Worm (Caenorhabditis elegans) whole organism, young adult: ENCODE measurements around the gene B0252.3.

ENCODE experiments used
- B0019.2 ChIP-seq: fragments of 200-800 bp; sonication (Bioruptor generic); conservative IDR thresholded peaks from 2 replicates; pipeline ENCODE4 v1.3.6; 2022; ENCODE audit warnings: missing genetic modification reagents, missing genetic modification characterization, missing compliant biosample characterization
- B0035.1 ChIP-seq: sonication (generic microtip); optimal IDR thresholded peaks from 2 replicates; lab custom pipeline; 2016; ENCODE audit warnings: missing genetic modification characterization, mild to moderate bottlenecking, missing compliant biosample characterization, missing genotype, missing genetic modification reagents
- B0261.1 ChIP-seq: sonication (generic microtip); optimal IDR thresholded peaks from 2 replicates; lab custom pipeline; 2016; ENCODE audit warnings: mild to moderate bottlenecking, missing genetic modification characterization, moderate library complexity, missing compliant biosample characterization
- F10E7.11 ChIP-seq: sonication (generic microtip); optimal IDR thresholded peaks from 2 replicates; lab custom pipeline; 2017; ENCODE audit warnings: mild to moderate bottlenecking, missing genetic modification characterization, moderate library complexity, missing compliant biosample characterization
- F22D6.2 ChIP-seq: sonication (generic microtip); optimal IDR thresholded peaks from 2 replicates; lab custom pipeline; 2016; ENCODE audit warnings: mild to moderate bottlenecking, missing genetic modification characterization, missing compliant biosample characterization
- T07F8.4 ChIP-seq: sonication (generic microtip); optimal IDR thresholded peaks from 2 replicates; lab custom pipeline; 2016; ENCODE audit warnings: mild to moderate bottlenecking, missing genetic modification characterization, moderate library complexity, missing compliant biosample characterization
- Y53F4B.3 ChIP-seq: fragments of 200-800 bp; sonication (Bioruptor generic); IDR thresholded peaks from 2 replicates; pipeline ENCODE4 v1.3.6; 2022; ENCODE audit warnings: missing genetic modification reagents, missing genetic modification characterization, missing compliant biosample characterization
- Y67H2A.10 ChIP-seq: fragments of 200-800 bp; sonication (Bioruptor generic); conservative IDR thresholded peaks from 2 replicates; pipeline ENCODE4 v1.3.6; 2022; ENCODE audit warnings: missing genetic modification reagents, missing genetic modification characterization, missing compliant biosample characterization
- ZK185.1 ChIP-seq: sonication (generic microtip); optimal IDR thresholded peaks from 2 replicates; lab custom pipeline; 2016; ENCODE audit warnings: mild to moderate bottlenecking, missing genetic modification characterization, missing compliant biosample characterization; ENCODE audit not compliant: poor library complexity, severe bottlenecking
- aptf-2 ChIP-seq: fragments of 200-800 bp; sonication (Bioruptor generic); conservative IDR thresholded peaks from 2 replicates; pipeline ENCODE4 v1.3.6; 2022; ENCODE audit warnings: missing genetic modification reagents, missing genetic modification characterization, missing compliant biosample characterization
- aptf-3 ChIP-seq: fragments of 200-800 bp; sonication (Bioruptor generic); IDR thresholded peaks from 2 replicates; pipeline ENCODE4 v1.3.6; 2022; ENCODE audit warnings: missing genetic modification characterization, missing compliant biosample characterization
- athp-1 ChIP-seq: sonication (generic microtip); optimal IDR thresholded peaks from 2 replicates; lab custom pipeline; 2017; ENCODE audit warnings: mild to moderate bottlenecking, missing genetic modification characterization, missing compliant biosample characterization
- attf-3 ChIP-seq: fragments of 200-800 bp; sonication (Bioruptor generic); conservative IDR thresholded peaks from 2 replicates; pipeline ENCODE4 v1.3.6; 2022; ENCODE audit warnings: missing genetic modification reagents, missing genetic modification characterization, missing compliant biosample characterization
- attf-5 ChIP-seq: fragments of 200-800 bp; sonication (Bioruptor generic); optimal IDR thresholded peaks from 2 replicates; lab custom pipeline; 2018; ENCODE audit warnings: mild to moderate bottlenecking, missing genetic modification characterization, missing compliant biosample characterization
- bed-1 ChIP-seq: fragments of 200-800 bp; sonication (Bioruptor generic); IDR thresholded peaks from 2 replicates; pipeline ENCODE4 v1.3.6; 2022; ENCODE audit warnings: missing genetic modification reagents, missing genetic modification characterization, missing compliant biosample characterization
- ceh-40 ChIP-seq: fragments of 200-800 bp; sonication (Bioruptor generic); IDR thresholded peaks from 2 replicates; pipeline ENCODE4 v1.3.6; 2022; ENCODE audit warnings: missing genetic modification characterization, missing compliant biosample characterization
- ceh-58 ChIP-seq: fragments of 200-800 bp; sonication (Bioruptor generic); IDR thresholded peaks from 2 replicates; pipeline ENCODE4 v1.3.6; 2022; ENCODE audit warnings: missing genetic modification characterization, missing compliant biosample characterization
- ceh-79 ChIP-seq: sonication (generic microtip); optimal IDR thresholded peaks from 2 replicates; lab custom pipeline; 2017; ENCODE audit warnings: mild to moderate bottlenecking, missing genetic modification characterization, missing compliant biosample characterization
- ceh-91 ChIP-seq: fragments of 200-800 bp; sonication (Bioruptor generic); IDR thresholded peaks from 2 replicates; pipeline ENCODE4 v1.3.6; 2022; ENCODE audit warnings: missing genetic modification reagents, missing genetic modification characterization, missing compliant biosample characterization
- die-1 ChIP-seq: sonication (generic microtip); optimal IDR thresholded peaks from 2 replicates; lab custom pipeline; 2016; ENCODE audit warnings: missing genotype, mild to moderate bottlenecking, missing genetic modification characterization, missing compliant biosample characterization
- dox-1 ChIP-seq: fragments of 200-800 bp; sonication (Bioruptor generic); IDR thresholded peaks from 2 replicates; pipeline ENCODE4 v1.3.6; 2022; ENCODE audit warnings: missing genetic modification reagents, missing genetic modification characterization, missing compliant biosample characterization
- dpff-1 ChIP-seq: sonication (generic microtip); optimal IDR thresholded peaks from 2 replicates; lab custom pipeline; 2017; ENCODE audit warnings: mild to moderate bottlenecking, missing genetic modification characterization, missing compliant biosample characterization
- efl-1 ChIP-seq: fragments of 150-350 bp; optimal IDR thresholded peaks from 2 replicates; lab custom pipeline; 2014; ENCODE audit warnings: missing biosample characterization, missing genetic modification reagents, missing genetic modification characterization
- egl-18 ChIP-seq: fragments of 200-800 bp; sonication (Bioruptor generic); IDR thresholded peaks from 2 replicates; pipeline ENCODE4 v1.3.6; 2022; ENCODE audit warnings: missing genetic modification reagents, missing genetic modification characterization, missing compliant biosample characterization
- egl-44 ChIP-seq: fragments of 200-800 bp; sonication (Bioruptor generic); IDR thresholded peaks from 2 replicates; pipeline ENCODE4 v1.3.6; 2022; ENCODE audit warnings: missing genetic modification reagents, missing genetic modification characterization, missing compliant biosample characterization
- ets-4 ChIP-seq: fragments of 200-800 bp; sonication (Bioruptor generic); optimal IDR thresholded peaks from 2 replicates; lab custom pipeline; 2018; ENCODE audit warnings: mild to moderate bottlenecking, missing genetic modification characterization, missing compliant biosample characterization
- fkh-3 ChIP-seq: sonication (generic microtip); optimal IDR thresholded peaks from 2 replicates; lab custom pipeline; 2016; ENCODE audit warnings: mild to moderate bottlenecking, missing genetic modification characterization, missing compliant biosample characterization
- gei-17 ChIP-seq: fragments of 200-800 bp; sonication (Bioruptor generic); optimal IDR thresholded peaks from 2 replicates; lab custom pipeline; 2018; ENCODE audit warnings: mild to moderate bottlenecking, missing genetic modification characterization, missing compliant biosample characterization
- hrde-1 ChIP-seq: sonication (generic microtip); optimal IDR thresholded peaks from 2 replicates; lab custom pipeline; 2016; ENCODE audit warnings: missing genetic modification characterization, mild to moderate bottlenecking, missing compliant biosample characterization, moderate library complexity, missing genotype, missing genetic modification reagents, borderline replicate concordance
- hsf-1 ChIP-seq: fragments of 200-800 bp; sonication (Bioruptor generic); IDR thresholded peaks from 2 replicates; pipeline ENCODE4 v1.3.6; 2022; ENCODE audit warnings: missing genetic modification reagents, missing genetic modification characterization, missing compliant biosample characterization
- lin-35 ChIP-seq, 3 experiments: fragments of 150-350 bp in 2 of 3; sonication (generic microtip) in 1 of 3; optimal IDR thresholded peaks; 2 replicates each; lab custom pipeline; 2014 to 2018; ENCODE audit warnings: missing biosample characterization in 3 of 3, missing genetic modification characterization in 3 of 3, missing genetic modification reagents in 3 of 3
- lsl-1 ChIP-seq: fragments of 200-800 bp; sonication (Bioruptor generic); optimal IDR thresholded peaks from 2 replicates; lab custom pipeline; 2018; ENCODE audit warnings: mild to moderate bottlenecking, missing genetic modification characterization, moderate library complexity, missing compliant biosample characterization
- lsy-27 ChIP-seq: sonication (generic microtip); optimal IDR thresholded peaks from 2 replicates; lab custom pipeline; 2017; ENCODE audit warnings: missing genetic modification characterization, mild to moderate bottlenecking, missing compliant biosample characterization, antibody characterized with exemption, missing genotype, borderline replicate concordance; ENCODE audit not compliant: insufficient read depth
- madf-10 ChIP-seq: sonication (generic microtip); optimal IDR thresholded peaks from 2 replicates; lab custom pipeline; 2016; ENCODE audit warnings: mild to moderate bottlenecking, missing genetic modification characterization, missing compliant biosample characterization
- mel-28 ChIP-seq: sonication (generic microtip); optimal IDR thresholded peaks from 2 replicates; lab custom pipeline; 2016; ENCODE audit warnings: borderline replicate concordance, mild to moderate bottlenecking, missing genetic modification characterization, missing compliant biosample characterization
- mxl-1 ChIP-seq: sonication (generic microtip); optimal IDR thresholded peaks from 2 replicates; lab custom pipeline; 2016; ENCODE audit warnings: missing genetic modification characterization, missing compliant biosample characterization
- nfya-1 ChIP-seq: sonication (generic microtip); optimal IDR thresholded peaks from 2 replicates; lab custom pipeline; 2017; ENCODE audit warnings: antibody characterized with exemption, missing compliant biosample characterization, missing genetic modification characterization, borderline replicate concordance; ENCODE audit not compliant: insufficient read depth
- nfyb-1 ChIP-seq: fragments of 200-800 bp; sonication (Bioruptor generic); IDR thresholded peaks from 2 replicates; pipeline ENCODE4 v1.3.6; 2022; ENCODE audit warnings: missing genetic modification reagents, missing genetic modification characterization, missing compliant biosample characterization
- nhr-120 ChIP-seq: fragments of 200-800 bp; sonication (Bioruptor generic); IDR thresholded peaks from 2 replicates; pipeline ENCODE4 v1.3.6; 2022; ENCODE audit warnings: missing genetic modification characterization, missing compliant biosample characterization
- nhr-27 ChIP-seq: fragments of 200-800 bp; sonication (Bioruptor generic); optimal IDR thresholded peaks from 2 replicates; lab custom pipeline; 2018; ENCODE audit warnings: mild to moderate bottlenecking, missing genetic modification characterization, moderate library complexity, missing compliant biosample characterization
- nhr-80 ChIP-seq: sonication (generic microtip); optimal IDR thresholded peaks from 2 replicates; lab custom pipeline; 2016; ENCODE audit warnings: missing genetic modification characterization, missing compliant biosample characterization
- pha-4 ChIP-seq: fragments of 150-350 bp; sonication (generic microtip); optimal IDR thresholded peaks from 2 replicates; lab custom pipeline; 2014; ENCODE audit warnings: missing biosample characterization, missing genetic modification reagents, missing genetic modification characterization
- rcor-1 ChIP-seq: fragments of 200-800 bp; sonication (Bioruptor generic); IDR thresholded peaks from 2 replicates; pipeline ENCODE4 v1.3.6; 2022; ENCODE audit warnings: missing genetic modification reagents, missing genetic modification characterization, missing compliant biosample characterization
- rec-8 ChIP-seq, 2 experiments: sonication (generic microtip); optimal IDR thresholded peaks; 2 replicates each; lab custom pipeline; 2016; ENCODE audit warnings: mild to moderate bottlenecking in 2 of 2, missing genetic modification characterization in 2 of 2, missing genetic modification reagents in 2 of 2, missing genotype in 2 of 2, missing biosample characterization in 1 of 2, missing compliant biosample characterization in 1 of 2, moderate library complexity in 1 of 2
- repo-1 ChIP-seq: sonication (generic microtip); optimal IDR thresholded peaks from 2 replicates; lab custom pipeline; 2017; ENCODE audit warnings: mild to moderate bottlenecking, missing genetic modification characterization, missing compliant biosample characterization
- snpc-1.1 ChIP-seq: sonication (generic microtip); optimal IDR thresholded peaks from 2 replicates; lab custom pipeline; 2017; ENCODE audit warnings: missing genetic modification characterization, mild to moderate bottlenecking, missing compliant biosample characterization, antibody characterized with exemption, moderate library complexity, missing genotype, missing genetic modification reagents; ENCODE audit not compliant: insufficient read depth
- sptf-2 ChIP-seq: fragments of 200-800 bp; sonication (Bioruptor generic); optimal IDR thresholded peaks from 2 replicates; lab custom pipeline; 2018; ENCODE audit warnings: mild to moderate bottlenecking, missing genetic modification characterization, missing compliant biosample characterization
- ztf-25 ChIP-seq: fragments of 200-800 bp; sonication (Bioruptor generic); IDR thresholded peaks from 2 replicates; pipeline ENCODE4 v1.3.6; 2022; ENCODE audit warnings: missing genetic modification reagents, missing genetic modification characterization, missing compliant biosample characterization

Gene B0252.3

DNA sequence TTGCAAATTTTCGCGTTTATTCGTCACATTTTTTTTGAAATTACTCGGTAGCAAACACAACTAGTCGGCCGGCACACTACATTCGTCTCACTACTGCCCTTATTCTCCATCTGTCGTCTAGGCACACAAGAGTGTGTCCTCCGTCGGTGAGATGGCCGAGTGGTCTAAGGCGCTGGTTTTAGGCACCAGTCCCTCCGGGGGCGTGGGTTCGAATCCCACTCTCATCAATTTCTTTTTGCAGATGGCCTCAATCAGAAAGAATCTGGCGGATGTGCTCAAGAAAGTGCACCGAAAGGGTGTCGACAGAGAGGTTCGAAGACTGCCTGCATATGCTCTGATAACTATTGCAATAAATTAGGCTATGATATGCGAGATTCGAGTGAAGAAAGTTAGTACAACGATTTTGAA is 54.5 kb downstream of the B0252.3 start (continued):
- TF ChIP-seq aptf-2 (GFP tag; lab: Robert Waterston, UW) (no peak), ceh-40 (no peak), mel-28 (tag; lab: Kevin White, UChicago) (no peak), die-1 (tag; lab: Kevin White, UChicago) (peak; percentile 61), ceh-58 (no peak), snpc-1.1 (tag; lab: Kevin White, UChicago) (no peak), rcor-1 (GFP tag; lab: Robert Waterston, UW) (peak; percentile 72), ceh-79 (tag; lab: Kevin White, UChicago) (no peak), bed-1 (GFP tag; lab: Robert Waterston, UW) (no peak), nhr-27 (tag; lab: Kevin White, UChicago) (no peak), F22D6.2 (tag; lab: Kevin White, UChicago) (no peak), dpff-1 (tag; lab: Kevin White, UChicago) (no peak), gei-17 (GFP tag; lab: Kevin White, UChicago) (no peak), ztf-25 (GFP tag; lab: Robert Waterston, UW) (peak; percentile 82), madf-10 (tag; lab: Kevin White, UChicago) (peak; percentile 68), attf-5 (peak; percentile 16), B0261.1 (peak; percentile 78), rec-8 (tag; optimal IDR thresholded peaks at IDR 0.05; lab: Kevin White, UChicago) (peak; percentile 10 to 26), hrde-1 (peak; percentile 48), egl-44 (GFP tag; lab: Robert Waterston, UW) (no peak), pha-4 (tag; lab: Kevin White, UChicago) (no peak), efl-1 (no peak), mxl-1 (tag; lab: Kevin White, UChicago) (peak; percentile 35), nhr-120 (GFP tag; lab: Robert Waterston, UW) (no peak), ZK185.1 (tag; lab: Kevin White, UChicago) (peak; percentile 82), F10E7.11 (tag; lab: Kevin White, UChicago) (peak; percentile 28), nfyb-1 (GFP tag; lab: Robert Waterston, UW) (peak; percentile 61), attf-3 (GFP tag; lab: Robert Waterston, UW) (peak; percentile 53; the same call in 1 of the 2 replicates), aptf-3 (no peak; the same call in 1 of the 2 replicates), Y67H2A.10 (0 out of 2 replicates have a peak, but pooled peaks have one; percentile 46), lin-35 (GFP tag; optimal IDR thresholded peaks at IDR 0.05; lab: Kevin White, UChicago) (peak in 1 of 3 experiments; percentile 33), nhr-80 (peak; percentile 25), B0035.1 (tag; lab: Kevin White, UChicago) (peak; percentile 60), repo-1 (no peak), T07F8.4 (no peak), egl-18 (GFP tag; lab: Robert Waterston, UW) (no peak), lsl-1 (GFP tag; lab: Kevin White, UChicago) (peak; percentile 48), nfya-1 (no peak), dox-1 (GFP tag; lab: Robert Waterston, UW) (peak; percentile 88), athp-1 (tag; lab: Kevin White, UChicago) (peak; percentile 51), B0019.2 (GFP tag; lab: Robert Waterston, UW) (no peak), ets-4 (peak; percentile 25), hsf-1 (GFP tag; lab: Robert Waterston, UW) (no peak), sptf-2 (GFP tag; lab: Kevin White, UChicago) (no peak), ceh-91 (GFP tag; lab: Robert Waterston, UW) (peak; percentile 40; the same call in 1 of the 2 replicates), fkh-3 (tag; lab: Kevin White, UChicago) (peak; percentile 48), lsy-27 (no peak), Y53F4B.3 (GFP tag; lab: Robert Waterston, UW) (no peak)
- TF ChIP-seq, all 124 proteins: peak for 68
